Fruit fly (Drosophila melanogaster) Kc167 (cell line): ENCODE data around the gene CG6067.

Experiments
- h ChIP-seq: fragments of >200 bp; optimal IDR thresholded peaks from 3 replicates; lab custom pipeline; 2018; ENCODE audit warnings: missing external identifiers
- psq ChIP-seq: fragments of >200 bp; optimal IDR thresholded peaks from 2 replicates; lab custom pipeline; 2017; ENCODE audit warnings: missing external identifiers

- no peak for TF ChIP-seq psq (lab: Kevin White, UChicago)
- TF ChIP-seq h, result no peak
Observed at dm6 chrX:5977113-5977512, 21.7 kb downstream of the CG6067 start.
